Worm (Caenorhabditis elegans) whole organism, L4 larva: ENCODE measurements around the gene F09E5.7.

Source experiments
- D1046.2 ChIP-seq: fragments of 200-800 bp; sonication (Bioruptor generic); IDR thresholded peaks from 2 replicates; pipeline ENCODE4 v1.3.6; 2022; ENCODE audit warnings: missing genetic modification characterization, missing compliant biosample characterization
- F10B5.3 ChIP-seq: sonication (generic microtip); optimal IDR thresholded peaks from 2 replicates; lab custom pipeline; 2016; ENCODE audit warnings: mild to moderate bottlenecking, missing genetic modification characterization, missing compliant biosample characterization
- R02D3.7 ChIP-seq: fragments of 150-350 bp; sonication (generic microtip); optimal IDR thresholded peaks from 3 replicates; lab custom pipeline; 2014; ENCODE audit warnings: missing biosample characterization, missing genetic modification characterization
- T20F7.1 ChIP-seq: fragments of 200-800 bp; sonication (Bioruptor generic); optimal IDR thresholded peaks from 2 replicates; lab custom pipeline; 2018; ENCODE audit warnings: mild to moderate bottlenecking, missing genetic modification characterization, missing compliant biosample characterization
- T26A8.4 ChIP-seq: fragments of 200-800 bp; sonication (Bioruptor generic); IDR thresholded peaks from 2 replicates; pipeline ENCODE4 v1.3.6; 2022; ENCODE audit warnings: missing genetic modification characterization, missing compliant biosample characterization
- Y48G9A.11 ChIP-seq: fragments of 200-800 bp; sonication (Bioruptor generic); IDR thresholded peaks from 2 replicates; pipeline ENCODE4 v1.3.6; 2022; ENCODE audit warnings: missing genetic modification reagents, missing genetic modification characterization, missing compliant biosample characterization
- Y5F2A.4 ChIP-seq: fragments of 200-800 bp; sonication (Bioruptor generic); optimal IDR thresholded peaks from 2 replicates; lab custom pipeline; 2018; ENCODE audit warnings: mild to moderate bottlenecking, missing genetic modification characterization, missing compliant biosample characterization
- Y75B8A.6 ChIP-seq: fragments of 200-800 bp; sonication (Bioruptor generic); IDR thresholded peaks from 2 replicates; pipeline ENCODE4 v1.3.6; 2022; ENCODE audit warnings: missing genetic modification reagents, missing genetic modification characterization, missing compliant biosample characterization
- ZK546.5 ChIP-seq, 2 experiments: sonication (generic microtip); optimal IDR thresholded peaks; 2 replicates each; lab custom pipeline; 2017; ENCODE audit warnings: missing biosample characterization in 2 of 2, missing genetic modification characterization in 2 of 2
- ama-1 ChIP-seq: fragments of 150-350 bp; optimal IDR thresholded peaks from 2 replicates; lab custom pipeline; 2014; ENCODE audit warnings: inconsistent platforms, mixed read lengths
- arid-1 ChIP-seq: fragments of 200-800 bp; sonication (Bioruptor generic); conservative IDR thresholded peaks from 2 replicates; pipeline ENCODE4 v1.3.6; 2022; ENCODE audit warnings: missing genetic modification reagents, missing genetic modification characterization, missing compliant biosample characterization
- ceh-20 ChIP-seq: fragments of 200-800 bp; sonication (Bioruptor generic); IDR thresholded peaks from 2 replicates; pipeline ENCODE4 v1.3.6; 2022; ENCODE audit warnings: missing genetic modification reagents, missing genetic modification characterization, missing compliant biosample characterization
- ceh-28 ChIP-seq: fragments of 150-350 bp; optimal IDR thresholded peaks from 2 replicates; lab custom pipeline; 2014; ENCODE audit warnings: missing biosample characterization, missing genetic modification reagents, missing genetic modification characterization
- ceh-32 ChIP-seq: sonication (generic microtip); optimal IDR thresholded peaks from 2 replicates; lab custom pipeline; 2016; ENCODE audit warnings: mild to moderate bottlenecking, missing genetic modification characterization, missing compliant biosample characterization; ENCODE audit not compliant: poor library complexity
- ceh-44 ChIP-seq: fragments of 200-800 bp; sonication (Bioruptor generic); IDR thresholded peaks from 2 replicates; pipeline ENCODE4 v1.3.6; 2022; ENCODE audit warnings: missing genetic modification reagents, missing genetic modification characterization, missing compliant biosample characterization
- ceh-62 ChIP-seq: sonication (generic microtip); optimal IDR thresholded peaks from 2 replicates; lab custom pipeline; 2017; ENCODE audit warnings: missing biosample characterization, missing genetic modification characterization
- ceh-82 ChIP-seq: sonication (generic microtip); optimal IDR thresholded peaks from 2 replicates; lab custom pipeline; 2017; ENCODE audit warnings: missing biosample characterization, missing genetic modification characterization
- cey-2 ChIP-seq: sonication (generic microtip); optimal IDR thresholded peaks from 3 replicates; lab custom pipeline; 2017; ENCODE audit warnings: missing genetic modification characterization, mild to moderate bottlenecking, missing compliant biosample characterization, antibody characterized with exemption, borderline replicate concordance; ENCODE audit not compliant: insufficient read depth
- dmd-6 ChIP-seq: fragments of 200-800 bp; sonication (Bioruptor generic); IDR thresholded peaks from 2 replicates; pipeline ENCODE4 v1.3.6; 2022; ENCODE audit warnings: missing genetic modification reagents, missing genetic modification characterization, missing compliant biosample characterization
- dpl-1 ChIP-seq: fragments of 150-350 bp; optimal IDR thresholded peaks from 2 replicates; lab custom pipeline; 2014; ENCODE audit warnings: missing biosample characterization, missing genetic modification reagents, missing genetic modification characterization
- duxl-1 ChIP-seq: sonication (generic microtip); optimal IDR thresholded peaks from 2 replicates; lab custom pipeline; 2016; ENCODE audit warnings: mild to moderate bottlenecking, missing genetic modification characterization, moderate library complexity, missing compliant biosample characterization; ENCODE audit not compliant: poor library complexity
- dve-1 ChIP-seq: sonication (generic microtip); optimal IDR thresholded peaks from 2 replicates; lab custom pipeline; 2017; ENCODE audit warnings: antibody characterized with exemption, mild to moderate bottlenecking, missing genetic modification characterization, missing compliant biosample characterization; ENCODE audit not compliant: insufficient read depth
- fos-1 ChIP-seq: fragments of 150-350 bp; optimal IDR thresholded peaks from 2 replicates; lab custom pipeline; 2014; ENCODE audit warnings: missing biosample characterization, missing genetic modification characterization
- gei-8 ChIP-seq: fragments of 200-800 bp; sonication (Bioruptor generic); optimal IDR thresholded peaks from 2 replicates; lab custom pipeline; 2018; ENCODE audit warnings: mild to moderate bottlenecking, missing genetic modification characterization, missing compliant biosample characterization
- hlh-11 ChIP-seq: fragments of 200-800 bp; sonication (Bioruptor generic); optimal IDR thresholded peaks from 2 replicates; lab custom pipeline; 2018; ENCODE audit warnings: mild to moderate bottlenecking, missing genetic modification characterization, missing compliant biosample characterization
- hlh-30 ChIP-seq: sonication (generic microtip); optimal IDR thresholded peaks from 2 replicates; lab custom pipeline; 2017; ENCODE audit warnings: antibody characterized with exemption, mild to moderate bottlenecking, missing genetic modification characterization, missing compliant biosample characterization; ENCODE audit not compliant: insufficient read depth
- lim-7 ChIP-seq: fragments of 200-800 bp; sonication (Bioruptor generic); IDR thresholded peaks from 2 replicates; pipeline ENCODE4 v1.3.6; 2022; ENCODE audit warnings: missing genetic modification characterization, missing compliant biosample characterization
- lin-1 ChIP-seq: fragments of 200-800 bp; sonication (Bioruptor generic); IDR thresholded peaks from 2 replicates; pipeline ENCODE4 v1.3.6; 2022; ENCODE audit warnings: missing genetic modification reagents, missing genetic modification characterization, missing compliant biosample characterization
- madf-5 ChIP-seq, 2 experiments: fragments of 200-800 bp; sonication (Bioruptor generic); IDR thresholded peaks; 2 replicates each; pipeline ENCODE4 v1.3.6; 2022; ENCODE audit warnings: missing compliant biosample characterization in 2 of 2, missing genetic modification characterization in 2 of 2
- madf-9 ChIP-seq: fragments of 200-800 bp; sonication (Bioruptor generic); conservative IDR thresholded peaks from 2 replicates; pipeline ENCODE4 v1.3.6; 2022; ENCODE audit warnings: missing genetic modification reagents, missing genetic modification characterization, missing compliant biosample characterization
- mdt-29 ChIP-seq: fragments of 200-800 bp; sonication (Bioruptor generic); IDR thresholded peaks from 2 replicates; pipeline ENCODE4 v1.3.6; 2022; ENCODE audit warnings: missing genetic modification reagents, missing genetic modification characterization, missing compliant biosample characterization
- mep-1 ChIP-seq: fragments of 150-350 bp; sonication (generic microtip); optimal IDR thresholded peaks from 3 replicates; lab custom pipeline; 2014; ENCODE audit warnings: missing biosample characterization, missing genetic modification characterization
- mes-2 ChIP-seq: sonication (generic microtip); optimal IDR thresholded peaks from 2 replicates; lab custom pipeline; 2016; ENCODE audit warnings: missing genotype, mild to moderate bottlenecking, missing genetic modification characterization, missing compliant biosample characterization; ENCODE audit not compliant: poor library complexity, severe bottlenecking
- mxl-2 ChIP-seq: fragments of 200-800 bp; sonication (Bioruptor generic); conservative IDR thresholded peaks from 2 replicates; pipeline ENCODE4 v1.3.6; 2022; ENCODE audit warnings: missing genetic modification reagents, missing genetic modification characterization, missing compliant biosample characterization
- mxl-3 ChIP-seq: fragments of 200-800 bp; sonication (Bioruptor generic); optimal IDR thresholded peaks from 2 replicates; lab custom pipeline; 2018; ENCODE audit warnings: mild to moderate bottlenecking, missing genetic modification characterization, missing compliant biosample characterization
- nhr-10 ChIP-seq: fragments of 150-350 bp; optimal IDR thresholded peaks from 2 replicates; lab custom pipeline; 2014; ENCODE audit warnings: missing biosample characterization, missing genetic modification characterization
- nhr-102 ChIP-seq: sonication (generic microtip); optimal IDR thresholded peaks from 2 replicates; lab custom pipeline; 2016; ENCODE audit warnings: mild to moderate bottlenecking, missing genetic modification characterization, moderate library complexity, missing compliant biosample characterization
- nhr-11 ChIP-seq: fragments of 150-350 bp; optimal IDR thresholded peaks from 2 replicates; lab custom pipeline; 2014; ENCODE audit warnings: missing biosample characterization, missing genetic modification characterization
- nhr-48 ChIP-seq: sonication (generic microtip); optimal IDR thresholded peaks from 2 replicates; lab custom pipeline; 2016; ENCODE audit warnings: mild to moderate bottlenecking, missing genetic modification characterization, missing compliant biosample characterization
- nhr-6 ChIP-seq: fragments of 150-350 bp; optimal IDR thresholded peaks from 2 replicates; lab custom pipeline; 2014; ENCODE audit warnings: missing biosample characterization, missing genetic modification characterization
- nhr-77 ChIP-seq: fragments of 150-350 bp; optimal IDR thresholded peaks from 2 replicates; lab custom pipeline; 2014; ENCODE audit warnings: missing biosample characterization, missing genetic modification characterization
- pha-4 ChIP-seq, 2 experiments: fragments of 150-350 bp in 1 of 2; fragments of 200-800 bp in 1 of 2; sonication (Bioruptor generic) in 1 of 2; IDR thresholded peaks in 1 of 2; optimal IDR thresholded peaks in 1 of 2; 2 replicates each; pipeline versions ENCODE4 v1.3.6 to Lab custom; 2014 to 2022; ENCODE audit warnings: missing genetic modification characterization in 2 of 2, missing genetic modification reagents in 2 of 2, missing biosample characterization in 1 of 2, missing compliant biosample characterization in 1 of 2
- set-16 ChIP-seq: fragments of 200-800 bp; sonication (Bioruptor generic); IDR thresholded peaks from 2 replicates; pipeline ENCODE4 v1.3.6; 2022; ENCODE audit warnings: missing genetic modification reagents, missing genetic modification characterization, missing compliant biosample characterization
- skn-1 ChIP-seq: fragments of 150-350 bp; optimal IDR thresholded peaks from 2 replicates; lab custom pipeline; 2014; ENCODE audit warnings: missing biosample characterization, missing genetic modification characterization
- snpc-1.2 ChIP-seq: fragments of 200-800 bp; sonication (Bioruptor generic); IDR thresholded peaks from 2 replicates; pipeline ENCODE4 v1.3.6; 2022; ENCODE audit warnings: missing genetic modification reagents, missing genetic modification characterization, missing compliant biosample characterization
- spr-3 ChIP-seq: fragments of 200-800 bp; sonication (Bioruptor generic); optimal IDR thresholded peaks from 2 replicates; lab custom pipeline; 2018; ENCODE audit warnings: mild to moderate bottlenecking, missing genetic modification characterization, missing compliant biosample characterization
- tra-1 ChIP-seq: fragments of 200-800 bp; sonication (Bioruptor generic); IDR thresholded peaks from 2 replicates; pipeline ENCODE4 v1.3.6; 2022; ENCODE audit warnings: missing genetic modification reagents, missing genetic modification characterization, missing compliant biosample characterization
- unc-39 ChIP-seq: sonication (generic microtip); optimal IDR thresholded peaks from 2 replicates; lab custom pipeline; 2017; ENCODE audit warnings: missing biosample characterization, missing genetic modification characterization
- vab-7 ChIP-seq: fragments of 200-800 bp; sonication (Bioruptor generic); IDR thresholded peaks from 2 replicates; pipeline ENCODE4 v1.3.6; 2022; ENCODE audit warnings: missing genetic modification reagents, missing genetic modification characterization, missing compliant biosample characterization
- ztf-7 ChIP-seq: fragments of 150-350 bp; optimal IDR thresholded peaks from 2 replicates; lab custom pipeline; 2014; ENCODE audit warnings: missing biosample characterization, missing genetic modification characterization

Gene F09E5.7

DNA sequence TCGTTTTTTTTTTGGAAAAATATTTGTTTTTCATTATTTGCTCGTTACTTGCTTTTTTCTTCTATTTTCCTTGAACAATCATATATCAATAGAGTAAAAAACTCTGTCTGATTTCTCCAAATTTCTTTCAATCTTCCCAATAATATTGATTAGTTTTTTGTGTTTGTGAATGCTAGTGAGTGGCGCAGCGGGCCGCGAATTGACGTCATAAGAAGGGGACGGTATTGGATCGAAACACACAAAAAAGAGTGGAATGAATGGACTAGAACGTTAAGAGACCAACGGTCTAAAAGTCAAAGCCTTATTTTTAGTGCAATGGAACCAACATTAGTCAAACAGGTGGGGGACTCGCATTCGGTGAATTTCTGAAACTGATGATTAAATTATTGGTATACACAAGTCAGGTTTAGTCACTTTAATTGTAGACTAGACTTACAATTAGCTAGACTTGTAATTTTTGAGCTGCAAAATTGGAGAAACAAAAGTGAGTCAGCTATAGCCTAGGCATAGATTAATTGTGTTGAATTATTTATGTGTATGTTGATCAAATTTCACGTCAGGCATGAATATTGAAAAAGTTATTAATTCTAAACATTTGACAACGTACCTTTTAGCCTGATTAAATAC is 20.1 kb upstream of the F09E5.7 start (continued):
- peak; percentile 23 for TF ChIP-seq hlh-11 (tag; lab: Kevin White, UChicago)
- TF ChIP-seq duxl-1 (tag; lab: Kevin White, UChicago): no peak
- no peak for TF ChIP-seq T26A8.4 (GFP tag; lab: Robert Waterston, UW)
- no peak for TF ChIP-seq mes-2
- no peak for TF ChIP-seq T20F7.1 (GFP tag; lab: Kevin White, UChicago)
- no peak for TF ChIP-seq tra-1 (GFP tag; lab: Robert Waterston, UW)
- TF ChIP-seq R02D3.7: no peak
- TF ChIP-seq gei-8 (GFP tag; lab: Kevin White, UChicago): no peak
- TF ChIP-seq hlh-30 (tag; lab: Kevin White, UChicago): no peak
- TF ChIP-seq nhr-6 (tag; lab: Kevin White, UChicago): no peak
- no peak for TF ChIP-seq dpl-1
- no peak for TF ChIP-seq nhr-10 (tag; lab: Kevin White, UChicago)
- TF ChIP-seq D1046.2 (GFP tag; lab: Robert Waterston, UW): no peak
- TF ChIP-seq ceh-20 (GFP tag; lab: Robert Waterston, UW): no peak
- no peak for TF ChIP-seq ama-1 (lab: Kevin White, UChicago)
- peak; percentile 26; the same call in 1 of the 2 replicates for TF ChIP-seq dmd-6 (GFP tag; lab: Robert Waterston, UW)
- TF ChIP-seq mep-1 (tag; lab: Kevin White, UChicago): no peak
- no peak for TF ChIP-seq mxl-3 (GFP tag; lab: Kevin White, UChicago)
- TF ChIP-seq F10B5.3 (tag; lab: Kevin White, UChicago): no peak
- TF ChIP-seq madf-5 (GFP tag; IDR thresholded peaks at IDR 0.05; lab: Robert Waterston, UW): no peak
- no peak for TF ChIP-seq ZK546.5 (tag; optimal IDR thresholded peaks at IDR 0.05; lab: Kevin White, UChicago)
- TF ChIP-seq ceh-44 (GFP tag; lab: Robert Waterston, UW): no peak
- TF ChIP-seq ceh-32 (tag; lab: Kevin White, UChicago): no peak
- TF ChIP-seq unc-39 (tag; lab: Kevin White, UChicago): no peak
- no peak for TF ChIP-seq ztf-7
- TF ChIP-seq nhr-102 (tag; lab: Kevin White, UChicago): no peak
- TF ChIP-seq Y5F2A.4 (GFP tag; lab: Kevin White, UChicago): no peak
- TF ChIP-seq fos-1: no peak
- peak; percentile 52 for TF ChIP-seq nhr-11 (tag; lab: Kevin White, UChicago)
- no peak for TF ChIP-seq nhr-48
- TF ChIP-seq mdt-29 (GFP tag; lab: Robert Waterston, UW): no peak
- no peak for TF ChIP-seq snpc-1.2 (GFP tag; lab: Robert Waterston, UW)
- no peak for TF ChIP-seq set-16 (GFP tag; lab: Robert Waterston, UW)
- TF ChIP-seq dve-1: peak; percentile 11
- no peak for TF ChIP-seq Y75B8A.6 (GFP tag; lab: Robert Waterston, UW)
- TF ChIP-seq ceh-62 (tag; lab: Kevin White, UChicago): no peak
- no peak for TF ChIP-seq spr-3 (GFP tag; lab: Kevin White, UChicago)
- peak; percentile 11 for TF ChIP-seq nhr-77
- no peak for TF ChIP-seq lin-1 (GFP tag; lab: Robert Waterston, UW)
- no peak for TF ChIP-seq Y48G9A.11 (GFP tag; lab: Robert Waterston, UW)
- TF ChIP-seq madf-9: no peak
- TF ChIP-seq ceh-28 (tag; lab: Kevin White, UChicago): no peak
- TF ChIP-seq ceh-82: no peak
- TF ChIP-seq lim-7 (GFP tag; lab: Robert Waterston, UW): no peak
- TF ChIP-seq mxl-2 (GFP tag; lab: Robert Waterston, UW): no peak
- no peak for TF ChIP-seq cey-2
- TF ChIP-seq arid-1 (GFP tag; lab: Robert Waterston, UW): no peak
- TF ChIP-seq pha-4 (GFP tag; IDR thresholded peaks at IDR 0.05; lab: Robert Waterston, UW): no peak
- TF ChIP-seq pha-4 (tag; optimal IDR thresholded peaks at IDR 0.05; lab: Kevin White, UChicago): peak; percentile 16
- TF ChIP-seq vab-7 (GFP tag; lab: Robert Waterston, UW): no peak
- TF ChIP-seq skn-1: no peak
